Worm (Caenorhabditis elegans): Measurements from ENCODE around the gene R05G6.3.

DNA sequence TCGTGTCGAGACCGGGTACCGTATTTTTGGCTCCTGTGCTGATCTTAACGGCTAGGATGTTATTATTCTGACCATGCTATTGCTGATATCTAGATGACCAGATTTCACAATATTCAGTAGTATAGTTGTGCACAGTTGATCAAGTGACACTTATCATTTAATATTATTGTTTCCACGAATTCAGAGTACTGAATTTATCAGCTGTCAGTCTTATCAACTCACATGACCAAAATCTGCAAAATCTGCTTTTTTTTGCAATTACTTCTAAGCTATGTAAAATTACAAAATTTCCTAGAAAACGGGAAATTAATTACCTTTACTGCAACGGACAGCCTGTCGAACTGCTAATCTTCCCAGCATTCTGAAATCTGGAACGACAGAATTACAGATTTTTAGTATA is 34.1 kb downstream of the R05G6.3 start, which contains the start of gene pam-1:
- TF ChIP-seq snpc-4 (tag; optimal IDR thresholded peaks at IDR 0.05) (no peak), nhr-12 (tag; optimal IDR thresholded peaks at IDR 0.05) (no peak), nhr-76 (tag; optimal IDR thresholded peaks at IDR 0.05) (no peak), lsy-2 (tag; optimal IDR thresholded peaks at IDR 0.05) (no peak), nhr-28 (tag; optimal IDR thresholded peaks at IDR 0.05) (no peak), hlh-1 (tag; optimal IDR thresholded peaks at IDR 0.05) (no peak), lin-13 (tag; optimal IDR thresholded peaks at IDR 0.05) (no peak), unc-39 (tag; optimal IDR thresholded peaks at IDR 0.05) (no peak)
